Fruit fly (Drosophila melanogaster) whole organism, embryonic: Measurements from ENCODE around the gene Ctns.

Source experiments
- CG10979 ChIP-seq: fragments of 200-800 bp; sonication (Bioruptor generic); optimal IDR thresholded peaks from 2 replicates; lab custom pipeline; 2018; ENCODE audit warnings: missing biosample characterization, mild to moderate bottlenecking, missing genetic modification characterization, moderate library complexity
- CG11504 ChIP-seq: fragments of 200-800 bp; sonication (Bioruptor generic); optimal IDR thresholded peaks from 3 replicates; lab custom pipeline; 2019; ENCODE audit warnings: missing biosample characterization, mild to moderate bottlenecking, missing genetic modification characterization, moderate library complexity
- CG13624 ChIP-seq: fragments of 200-800 bp; sonication (Bioruptor generic); optimal IDR thresholded peaks from 2 replicates; lab custom pipeline; 2016; ENCODE audit warnings: missing biosample characterization, missing genetic modification characterization
- CG15696 ChIP-seq: fragments of 200-800 bp; sonication (Bioruptor generic); optimal IDR thresholded peaks from 2 replicates; lab custom pipeline; 2019; ENCODE audit warnings: missing biosample characterization, mild to moderate bottlenecking, missing genetic modification characterization, moderate library complexity
- CG1603 ChIP-seq: fragments of 200-800 bp; sonication (Bioruptor generic); optimal IDR thresholded peaks from 2 replicates; lab custom pipeline; 2019; ENCODE audit warnings: missing biosample characterization, mild to moderate bottlenecking, missing genetic modification characterization, moderate library complexity
- CG1647 ChIP-seq: fragments of 200-800 bp; sonication (Bioruptor generic); optimal IDR thresholded peaks from 3 replicates; lab custom pipeline; 2016; ENCODE audit warnings: missing biosample characterization, missing genetic modification characterization
- CG18262 ChIP-seq: fragments of 200-800 bp; optimal IDR thresholded peaks from 3 replicates; lab custom pipeline; 2019; ENCODE audit warnings: missing biosample characterization, mild to moderate bottlenecking, missing genetic modification characterization, moderate library complexity
- CG18764 ChIP-seq: fragments of 200-800 bp; sonication (Bioruptor generic); optimal IDR thresholded peaks from 3 replicates; lab custom pipeline; 2016; ENCODE audit warnings: missing biosample characterization, missing genetic modification characterization
- CG2712 ChIP-seq: fragments of 200-800 bp; optimal IDR thresholded peaks from 3 replicates; lab custom pipeline; 2019; ENCODE audit warnings: missing biosample characterization, mild to moderate bottlenecking, missing genetic modification characterization, moderate library complexity
- CG3281 ChIP-seq: fragments of 200-800 bp; sonication (Bioruptor generic); optimal IDR thresholded peaks from 3 replicates; lab custom pipeline; 2017; ENCODE audit warnings: missing biosample characterization, mild to moderate bottlenecking, missing genetic modification characterization
- CG6272 ChIP-seq: fragments of 200-800 bp; sonication (Bioruptor generic); IDR thresholded peaks from 2 replicates; pipeline ENCODE4 v1.3.6; 2022; ENCODE audit warnings: missing biosample characterization, missing genetic modification characterization
- CG7839 ChIP-seq: fragments of 200-800 bp; sonication (Bioruptor generic); optimal IDR thresholded peaks from 3 replicates; lab custom pipeline; 2018; ENCODE audit warnings: missing biosample characterization, mild to moderate bottlenecking, missing genetic modification characterization, moderate library complexity
- CG9727 ChIP-seq: fragments of 200-800 bp; sonication (Bioruptor generic); optimal IDR thresholded peaks from 3 replicates; lab custom pipeline; 2017; ENCODE audit warnings: missing biosample characterization, mild to moderate bottlenecking, missing genetic modification characterization
- Chrac-16 ChIP-seq: fragments of 200-800 bp; sonication (Bioruptor generic); optimal IDR thresholded peaks from 3 replicates; lab custom pipeline; 2016; ENCODE audit warnings: missing biosample characterization, missing genetic modification characterization
- D19A ChIP-seq: fragments of 200-800 bp; optimal IDR thresholded peaks from 3 replicates; lab custom pipeline; 2019; ENCODE audit warnings: missing biosample characterization, mild to moderate bottlenecking, missing genetic modification characterization, moderate library complexity
- Drgx ChIP-seq: fragments of 200-800 bp; sonication (Bioruptor generic); IDR thresholded peaks from 2 replicates; pipeline ENCODE4 v1.3.6; 2022; ENCODE audit warnings: missing biosample characterization, missing genetic modification characterization
- Ets97D ChIP-seq: fragments of 200-800 bp; sonication (Bioruptor generic); optimal IDR thresholded peaks from 3 replicates; lab custom pipeline; 2016; ENCODE audit warnings: missing biosample characterization, missing genetic modification characterization
- MTF-1 ChIP-seq: fragments of 200-800 bp; sonication (Bioruptor generic); optimal IDR thresholded peaks from 2 replicates; lab custom pipeline; 2018; ENCODE audit warnings: missing biosample characterization, mild to moderate bottlenecking, missing genetic modification characterization, borderline replicate concordance
- Med ChIP-seq: fragments of 200-800 bp; sonication (Bioruptor generic); peaks from one replicate; lab custom pipeline; 2016; ENCODE audit warnings: missing biosample characterization, missing genetic modification characterization, mild to moderate bottlenecking, inconsistent platforms, moderate library complexity
- Spps ChIP-seq: fragments of 200-800 bp; sonication (Bioruptor generic); optimal IDR thresholded peaks from 2 replicates; lab custom pipeline; 2018; ENCODE audit warnings: missing biosample characterization, mild to moderate bottlenecking, missing genetic modification characterization
- Usf ChIP-seq: fragments of 200-800 bp; sonication (Bioruptor generic); optimal IDR thresholded peaks from 2 replicates; lab custom pipeline; 2017; ENCODE audit warnings: missing genotype, missing biosample characterization, missing genetic modification characterization
- ara ChIP-seq: fragments of 200-800 bp; sonication (Bioruptor generic); IDR thresholded peaks from 2 replicates; pipeline ENCODE4 v1.3.6; 2022; ENCODE audit warnings: missing biosample characterization, missing genetic modification characterization
- ash1 ChIP-seq: fragments of 200-800 bp; sonication (Bioruptor generic); optimal IDR thresholded peaks from 2 replicates; lab custom pipeline; 2018; ENCODE audit warnings: missing biosample characterization, mild to moderate bottlenecking, missing genetic modification characterization
- chif ChIP-seq, 2 experiments: fragments of 200-800 bp; sonication (Bioruptor generic); optimal IDR thresholded peaks; 3 replicates each; lab custom pipeline; 2016; ENCODE audit warnings: missing biosample characterization in 2 of 2, missing genetic modification characterization in 2 of 2
- croc ChIP-seq: fragments of 200-800 bp; sonication (Bioruptor generic); conservative IDR thresholded peaks from 3 replicates; pipeline ENCODE4 v1.3.6; 2022; ENCODE audit warnings: missing biosample characterization, missing genetic modification characterization
- dmrt11E ChIP-seq: fragments of 200-800 bp; sonication (Bioruptor generic); optimal IDR thresholded peaks from 3 replicates; lab custom pipeline; 2018; ENCODE audit warnings: missing biosample characterization, mild to moderate bottlenecking, missing genetic modification characterization, moderate library complexity
- en ChIP-seq: fragments of 200-800 bp; sonication (Bioruptor generic); optimal IDR thresholded peaks from 2 replicates; lab custom pipeline; 2016; ENCODE audit warnings: missing biosample characterization, missing genetic modification characterization
- fd102C ChIP-seq: fragments of 200-800 bp; sonication (Bioruptor generic); optimal IDR thresholded peaks from 2 replicates; lab custom pipeline; 2018; ENCODE audit warnings: missing biosample characterization, mild to moderate bottlenecking, missing genetic modification characterization, moderate library complexity
- fd64A ChIP-seq: fragments of 200-800 bp; sonication (Bioruptor generic); optimal IDR thresholded peaks from 3 replicates; lab custom pipeline; 2018; ENCODE audit warnings: missing biosample characterization, mild to moderate bottlenecking, missing genetic modification characterization
- gem ChIP-seq: fragments of 200-800 bp; sonication (Bioruptor generic); optimal IDR thresholded peaks from 2 replicates; lab custom pipeline; 2019; ENCODE audit warnings: missing biosample characterization, mild to moderate bottlenecking, missing genetic modification characterization, moderate library complexity
- grau ChIP-seq: fragments of 200-800 bp; optimal IDR thresholded peaks from 3 replicates; lab custom pipeline; 2019; ENCODE audit warnings: missing biosample characterization, mild to moderate bottlenecking, missing genetic modification characterization, moderate library complexity
- lola ChIP-seq, 3 experiments: fragments of >200 bp in 2 of 3; fragments of 200-800 bp in 1 of 3; sonication (Bioruptor generic) in 1 of 3; optimal IDR thresholded peaks; 2 replicates each; lab custom pipeline; 2017 to 2019; ENCODE audit warnings: missing biosample characterization in 3 of 3, missing genetic modification characterization in 3 of 3, mild to moderate bottlenecking in 1 of 3, moderate library complexity in 1 of 3
- mld ChIP-seq: fragments of 200-800 bp; sonication (Bioruptor generic); IDR thresholded peaks from 3 replicates; pipeline ENCODE4 v1.3.6; 2022; ENCODE audit warnings: missing biosample characterization, missing genetic modification characterization; ENCODE audit not compliant: partially characterized antibody
- nmo ChIP-seq: fragments of 200-800 bp; sonication (Bioruptor generic); optimal IDR thresholded peaks from 2 replicates; lab custom pipeline; 2018; ENCODE audit warnings: missing biosample characterization, mild to moderate bottlenecking, missing genetic modification characterization, moderate library complexity
- prd ChIP-seq, 3 experiments: fragments of >200 bp in 2 of 3; fragments of 200-800 bp in 1 of 3; sonication (Bioruptor generic) in 1 of 3; optimal IDR thresholded peaks in 2 of 3; IDR thresholded peaks in 1 of 3; 2 replicates in 2 of 3; 3 replicates in 1 of 3; pipeline versions ENCODE4 v1.3.6 to Lab custom; 2017 to 2022; ENCODE audit warnings: missing biosample characterization in 1 of 3, missing genetic modification characterization in 1 of 3
- sens ChIP-seq: fragments of 200-800 bp; sonication (Bioruptor generic); peaks from one replicate; lab custom pipeline; 2016; ENCODE audit warnings: missing biosample characterization, missing genetic modification characterization
- shn ChIP-seq: fragments of 200-800 bp; sonication (Bioruptor generic); optimal IDR thresholded peaks from 3 replicates; lab custom pipeline; 2016; ENCODE audit warnings: missing biosample characterization, missing genetic modification characterization
- sim ChIP-seq: fragments of 200-800 bp; sonication (Bioruptor generic); IDR thresholded peaks from 2 replicates; pipeline ENCODE4 v1.3.6; 2022; ENCODE audit warnings: missing biosample characterization, missing genetic modification characterization
- unpg ChIP-seq: fragments of 200-800 bp; sonication (Bioruptor generic); optimal IDR thresholded peaks from 3 replicates; lab custom pipeline; 2018; ENCODE audit warnings: missing biosample characterization, mild to moderate bottlenecking, missing genetic modification characterization, moderate library complexity

Ctns gene

DNA sequence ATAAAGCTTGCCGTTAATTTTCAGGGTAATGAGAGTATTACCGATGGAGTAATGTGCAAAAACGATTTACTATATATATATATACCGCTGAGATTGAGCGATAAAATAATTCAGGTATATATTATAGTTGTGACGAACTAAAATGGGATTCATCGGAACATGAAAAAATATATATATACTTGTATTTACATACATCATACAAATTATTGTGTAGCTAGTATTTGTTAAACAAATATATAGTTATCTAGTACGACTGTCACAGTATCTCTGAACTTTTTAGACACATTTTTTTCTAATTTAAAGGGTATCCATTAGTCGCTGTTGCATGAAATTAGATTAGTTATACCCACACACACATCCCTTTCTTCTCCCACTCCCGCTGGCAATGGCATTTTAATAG is 22.4 kb downstream of the Ctns start (continued):
- no peak for TF ChIP-seq chif (GFP tag; optimal IDR thresholded peaks at IDR 0.05; lab: Kevin White, UChicago)
- TF ChIP-seq CG18764 = no peak
- no peak for TF ChIP-seq shn (GFP tag; lab: Kevin White, UChicago)
- TF ChIP-seq sim (GFP tag; lab: Robert Waterston, UW) = no peak
- TF ChIP-seq lola (GFP tag; optimal IDR thresholded peaks at IDR 0.05; lab: Kevin White, UChicago) = peak in 1 of 3 experiments; percentile 17
- no peak for TF ChIP-seq Ets97D (GFP tag; lab: Kevin White, UChicago)
- TF ChIP-seq Chrac-16 = no peak
- no peak for TF ChIP-seq CG11504 (tag; lab: Kevin White, UChicago)
- peak; percentile 9 for TF ChIP-seq CG2712
- TF ChIP-seq en (GFP tag; lab: Kevin White, UChicago) = no peak
- TF ChIP-seq D19A (tag; lab: Kevin White, UChicago) = peak; percentile 86
- TF ChIP-seq Drgx (GFP tag; lab: Robert Waterston, UW) = no peak
- peak; percentile 28 for TF ChIP-seq gem (tag; lab: Kevin White, UChicago)
- no peak for TF ChIP-seq CG6272 (GFP tag; lab: Robert Waterston, UW)
- no peak for TF ChIP-seq CG3281 (GFP tag; lab: Kevin White, UChicago)
- TF ChIP-seq CG18262 (tag; lab: Kevin White, UChicago) = peak; percentile 42
- TF ChIP-seq nmo (GFP tag; lab: Kevin White, UChicago) = peak; percentile 15
- TF ChIP-seq unpg (GFP tag; lab: Kevin White, UChicago) = no peak

DNA sequence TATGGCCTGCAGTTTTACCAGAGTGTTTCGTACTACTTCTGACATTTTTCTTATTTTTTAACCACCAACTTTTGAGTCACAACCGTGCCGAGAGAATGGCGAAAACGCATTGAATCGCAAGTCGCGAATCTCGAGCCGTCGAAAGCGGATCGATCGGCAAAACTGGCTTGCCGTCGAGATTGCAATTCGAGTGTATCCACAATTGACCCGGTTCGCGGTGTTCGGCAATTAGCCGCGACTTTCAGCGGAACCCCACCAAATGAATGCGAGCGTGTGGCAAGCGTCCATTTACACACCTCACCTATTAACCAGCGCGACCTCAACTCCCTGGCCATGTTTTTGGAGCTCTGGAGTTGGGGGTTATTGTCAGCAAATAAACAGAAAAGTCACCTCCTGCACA is 23.3 kb downstream of the Ctns start, which contains the start of gene CG13833:
TSS of gene CG13833 (minus strand) at position 101 of the 400 bp plus-strand sequence.
- no peak for TF ChIP-seq Spps (tag; lab: Kevin White, UChicago)
- peak; percentile 28 for TF ChIP-seq Med (GFP tag; lab: Kevin White, UChicago)
- TF ChIP-seq sens (GFP tag; lab: Kevin White, UChicago) = peak; percentile 8
- TF ChIP-seq fd102C = no peak

- TF ChIP-seq Usf (no peak), grau (tag; lab: Kevin White, UChicago) (no peak), Drgx (GFP tag; lab: Robert Waterston, UW) (no peak), CG2712 (no peak), mld (GFP tag; lab: Robert Waterston, UW) (no peak), croc (no peak), dmrt11E (tag; lab: Kevin White, UChicago) (peak; percentile 38), CG9727 (peak; percentile 18), CG1647 (no peak), CG1603 (tag; lab: Kevin White, UChicago) (peak; percentile 1), ash1 (no peak), fd64A (GFP tag; lab: Kevin White, UChicago) (no peak), CG15696 (tag; lab: Kevin White, UChicago) (peak; percentile 66), sens (GFP tag; lab: Kevin White, UChicago) (peak; percentile 80), CG13624 (GFP tag; lab: Kevin White, UChicago) (no peak), ara (GFP tag; lab: Robert Waterston, UW) (no peak), Med (GFP tag; lab: Kevin White, UChicago) (peak; percentile 53), CG10979 (peak; percentile 4), prd (optimal IDR thresholded peaks at IDR 0.05; lab: Kevin White, UChicago) (no peak), prd (GFP tag; IDR thresholded peaks at IDR 0.05; lab: Robert Waterston, UW) (0 out of 3 replicates have a peak, but pooled peaks have one; percentile 41), CG7839 (tag; lab: Kevin White, UChicago) (peak; percentile 1), MTF-1 (no peak)
These were observed 27.9 kb downstream of the Ctns start for dm6 chr3R:23030900-23031299.
